Fruit fly (Drosophila melanogaster) whole organism, embryonic: ENCODE data around the gene Ask1.
A peak's percentile ranks its signal among the peaks of the same experiment; 100 is the strongest.

Experiments
- Atf-2 ChIP-seq: fragments of 200-800 bp; sonication (Bioruptor generic); optimal IDR thresholded peaks from 2 replicates; lab custom pipeline; 2016; ENCODE audit warnings: missing biosample characterization, missing genetic modification characterization
- Blimp-1 ChIP-seq: fragments of 200-800 bp; sonication (Bioruptor generic); optimal IDR thresholded peaks from 3 replicates; lab custom pipeline; 2018; ENCODE audit warnings: missing biosample characterization, missing genetic modification characterization, mild to moderate bottlenecking, moderate library complexity, missing genetic modification reagents
- CG10209 ChIP-seq: fragments of 200-800 bp; sonication (Bioruptor generic); optimal IDR thresholded peaks from 3 replicates; lab custom pipeline; 2017; ENCODE audit warnings: missing biosample characterization, mild to moderate bottlenecking, missing genetic modification characterization, missing genetic modification reagents
- CG10267 ChIP-seq: fragments of 200-800 bp; sonication (Bioruptor generic); optimal IDR thresholded peaks from 2 replicates; lab custom pipeline; 2018; ENCODE audit warnings: missing biosample characterization, mild to moderate bottlenecking, missing genetic modification characterization, moderate library complexity
- CG10979 ChIP-seq: fragments of 200-800 bp; sonication (Bioruptor generic); optimal IDR thresholded peaks from 2 replicates; lab custom pipeline; 2018; ENCODE audit warnings: missing biosample characterization, mild to moderate bottlenecking, missing genetic modification characterization, moderate library complexity
- CG11504 ChIP-seq: fragments of 200-800 bp; sonication (Bioruptor generic); optimal IDR thresholded peaks from 3 replicates; lab custom pipeline; 2019; ENCODE audit warnings: missing biosample characterization, mild to moderate bottlenecking, missing genetic modification characterization, moderate library complexity
- CG14710 ChIP-seq: fragments of 200-800 bp; sonication (Bioruptor generic); optimal IDR thresholded peaks from 3 replicates; lab custom pipeline; 2019; ENCODE audit warnings: missing biosample characterization, mild to moderate bottlenecking, missing genetic modification characterization, moderate library complexity
- CG15011 ChIP-seq: fragments of 200-800 bp; sonication (Bioruptor generic); optimal IDR thresholded peaks from 3 replicates; lab custom pipeline; 2018; ENCODE audit warnings: missing biosample characterization, mild to moderate bottlenecking, missing genetic modification characterization
- CG1529 ChIP-seq: fragments of 200-800 bp; sonication (Bioruptor generic); optimal IDR thresholded peaks from 3 replicates; lab custom pipeline; 2018; ENCODE audit warnings: missing biosample characterization, missing genetic modification characterization
- CG1603 ChIP-seq: fragments of 200-800 bp; sonication (Bioruptor generic); optimal IDR thresholded peaks from 2 replicates; lab custom pipeline; 2019; ENCODE audit warnings: missing biosample characterization, mild to moderate bottlenecking, missing genetic modification characterization, moderate library complexity
- CG17361 ChIP-seq: fragments of 200-800 bp; sonication (Bioruptor generic); IDR thresholded peaks from 3 replicates; pipeline ENCODE4 v1.3.6; 2022; ENCODE audit warnings: missing biosample characterization, missing genetic modification characterization
- CG17829 ChIP-seq: fragments of 200-800 bp; optimal IDR thresholded peaks from 2 replicates; lab custom pipeline; 2019; ENCODE audit warnings: missing biosample characterization, mild to moderate bottlenecking, missing genetic modification characterization, moderate library complexity
- CG18011 ChIP-seq: fragments of 200-800 bp; sonication (Bioruptor generic); optimal IDR thresholded peaks from 2 replicates; lab custom pipeline; 2017; ENCODE audit warnings: missing biosample characterization, missing genetic modification characterization, mild to moderate bottlenecking, moderate library complexity, missing genotype
- CG18262 ChIP-seq: fragments of 200-800 bp; optimal IDR thresholded peaks from 3 replicates; lab custom pipeline; 2019; ENCODE audit warnings: missing biosample characterization, mild to moderate bottlenecking, missing genetic modification characterization, moderate library complexity
- CG1832 ChIP-seq: fragments of 200-800 bp; sonication (Bioruptor generic); optimal IDR thresholded peaks from 2 replicates; lab custom pipeline; 2017; ENCODE audit warnings: missing biosample characterization, mild to moderate bottlenecking, missing genetic modification characterization, inconsistent platforms
- CG18619 ChIP-seq: fragments of 200-800 bp; sonication (Bioruptor generic); optimal IDR thresholded peaks from 3 replicates; lab custom pipeline; 2017; ENCODE audit warnings: missing biosample characterization, mild to moderate bottlenecking, missing genetic modification characterization
- CG2129 ChIP-seq: fragments of 200-800 bp; sonication (Bioruptor generic); IDR thresholded peaks from 2 replicates; pipeline ENCODE4 v1.3.6; 2022; ENCODE audit warnings: missing biosample characterization, missing genetic modification characterization; ENCODE audit not compliant: partially characterized antibody
- CG2712 ChIP-seq: fragments of 200-800 bp; optimal IDR thresholded peaks from 3 replicates; lab custom pipeline; 2019; ENCODE audit warnings: missing biosample characterization, mild to moderate bottlenecking, missing genetic modification characterization, moderate library complexity
- CG3847 ChIP-seq: fragments of 200-800 bp; sonication (Bioruptor generic); IDR thresholded peaks from 2 replicates; pipeline ENCODE4 v1.3.6; 2022; ENCODE audit warnings: missing biosample characterization, missing genetic modification characterization
- CG43689 ChIP-seq: fragments of 200-800 bp; sonication (Bioruptor generic); IDR thresholded peaks from 2 replicates; pipeline ENCODE4 v1.3.6; 2022; ENCODE audit warnings: missing biosample characterization, missing genetic modification characterization
- CG7839 ChIP-seq: fragments of 200-800 bp; sonication (Bioruptor generic); optimal IDR thresholded peaks from 3 replicates; lab custom pipeline; 2018; ENCODE audit warnings: missing biosample characterization, mild to moderate bottlenecking, missing genetic modification characterization, moderate library complexity
- CG8944 ChIP-seq: fragments of 200-800 bp; sonication (Bioruptor generic); optimal IDR thresholded peaks from 3 replicates; lab custom pipeline; 2016; ENCODE audit warnings: missing biosample characterization, missing genetic modification characterization
- CG9609 ChIP-seq: fragments of 200-800 bp; sonication (Bioruptor generic); optimal IDR thresholded peaks from 3 replicates; lab custom pipeline; 2016; ENCODE audit warnings: missing biosample characterization, missing genetic modification characterization
- CG9876 ChIP-seq: fragments of 200-800 bp; sonication (Bioruptor generic); optimal IDR thresholded peaks from 2 replicates; lab custom pipeline; 2016; ENCODE audit warnings: missing biosample characterization, missing genetic modification characterization
- CkIIα-i1 ChIP-seq: fragments of 200-800 bp; sonication (Bioruptor generic); IDR thresholded peaks from 2 replicates; pipeline ENCODE4 v1.3.6; 2022; ENCODE audit warnings: missing biosample characterization, missing genetic modification characterization
- Max ChIP-seq: fragments of 200-800 bp; sonication (Bioruptor generic); optimal IDR thresholded peaks from 2 replicates; lab custom pipeline; 2016; ENCODE audit warnings: missing biosample characterization, mild to moderate bottlenecking, missing genetic modification characterization
- Neu2 ChIP-seq: fragments of 200-800 bp; sonication (Bioruptor generic); optimal IDR thresholded peaks from 3 replicates; lab custom pipeline; 2016; ENCODE audit warnings: missing biosample characterization, missing genetic modification characterization, borderline replicate concordance
- Scr ChIP-seq: fragments of 200-800 bp; sonication (Bioruptor generic); IDR thresholded peaks from 2 replicates; pipeline ENCODE4 v1.3.6; 2022; ENCODE audit warnings: missing biosample characterization, missing genetic modification characterization; ENCODE audit not compliant: partially characterized antibody
- Spps ChIP-seq: fragments of 200-800 bp; sonication (Bioruptor generic); optimal IDR thresholded peaks from 2 replicates; lab custom pipeline; 2018; ENCODE audit warnings: missing biosample characterization, mild to moderate bottlenecking, missing genetic modification characterization
- Xrp1 ChIP-seq: fragments of 200-800 bp; sonication (Bioruptor generic); IDR thresholded peaks from 2 replicates; pipeline ENCODE4 v1.3.6; 2022; ENCODE audit warnings: missing biosample characterization, missing genetic modification characterization
- btn ChIP-seq: fragments of 200-800 bp; sonication (Bioruptor generic); optimal IDR thresholded peaks from 2 replicates; lab custom pipeline; 2016; ENCODE audit warnings: missing biosample characterization, missing genetic modification characterization
- chinmo ChIP-seq: fragments of 200-800 bp; sonication (Bioruptor generic); IDR thresholded peaks from 4 replicates; pipeline ENCODE4 v1.3.6; 2022; ENCODE audit warnings: missing biosample characterization, missing genetic modification characterization; ENCODE audit not compliant: partially characterized antibody
- dati ChIP-seq: fragments of 200-800 bp; sonication (Bioruptor generic); IDR thresholded peaks from 2 replicates; pipeline ENCODE4 v1.3.6; 2022; ENCODE audit warnings: missing biosample characterization, missing genetic modification characterization
- dysf ChIP-seq: fragments of 200-800 bp; sonication (Bioruptor generic); IDR thresholded peaks from 3 replicates; pipeline ENCODE4 v1.3.6; 2022; ENCODE audit warnings: missing biosample characterization, missing genetic modification characterization
- gce ChIP-seq: fragments of 200-800 bp; sonication (Bioruptor generic); IDR thresholded peaks from 3 replicates; pipeline ENCODE4 v1.3.6; 2022; ENCODE audit warnings: missing biosample characterization, missing genetic modification characterization
- gcm ChIP-seq: fragments of 200-800 bp; sonication (Bioruptor generic); optimal IDR thresholded peaks from 2 replicates; lab custom pipeline; 2019; ENCODE audit warnings: missing biosample characterization, mild to moderate bottlenecking, missing genetic modification characterization, moderate library complexity
- jumu ChIP-seq: fragments of 200-800 bp; sonication (Bioruptor generic); optimal IDR thresholded peaks from 3 replicates; lab custom pipeline; 2016; ENCODE audit warnings: missing biosample characterization, missing genetic modification characterization
- mam ChIP-seq: fragments of 200-800 bp; sonication (Bioruptor generic); optimal IDR thresholded peaks from 3 replicates; lab custom pipeline; 2016; ENCODE audit warnings: missing biosample characterization, missing genetic modification characterization
- nmo ChIP-seq: fragments of 200-800 bp; sonication (Bioruptor generic); optimal IDR thresholded peaks from 2 replicates; lab custom pipeline; 2018; ENCODE audit warnings: missing biosample characterization, mild to moderate bottlenecking, missing genetic modification characterization, moderate library complexity
- peb ChIP-seq: fragments of 200-800 bp; sonication (Bioruptor generic); IDR thresholded peaks from 2 replicates; pipeline ENCODE4 v1.3.6; 2022; ENCODE audit warnings: missing biosample characterization, missing genetic modification characterization
- pho ChIP-seq: fragments of 200-800 bp; sonication (Bioruptor generic); optimal IDR thresholded peaks from 2 replicates; lab custom pipeline; 2016; ENCODE audit warnings: missing biosample characterization, missing genetic modification characterization
- phol ChIP-seq: fragments of 200-800 bp; sonication (Bioruptor generic); optimal IDR thresholded peaks from 3 replicates; lab custom pipeline; 2018; ENCODE audit warnings: missing biosample characterization, mild to moderate bottlenecking, missing genetic modification characterization, moderate library complexity
- ranshi ChIP-seq: fragments of 200-800 bp; sonication (Bioruptor generic); IDR thresholded peaks from 2 replicates; pipeline ENCODE4 v1.3.6; 2022; ENCODE audit warnings: missing biosample characterization, missing genetic modification characterization
- sens ChIP-seq: fragments of 200-800 bp; sonication (Bioruptor generic); peaks from one replicate; lab custom pipeline; 2016; ENCODE audit warnings: missing biosample characterization, missing genetic modification characterization
- seq ChIP-seq: fragments of 200-800 bp; sonication (Bioruptor generic); IDR thresholded peaks from 2 replicates; pipeline ENCODE4 v1.3.6; 2022; ENCODE audit warnings: missing biosample characterization, missing genetic modification characterization
- sug ChIP-seq: fragments of 200-800 bp; optimal IDR thresholded peaks from 2 replicates; lab custom pipeline; 2019; ENCODE audit warnings: missing biosample characterization, mild to moderate bottlenecking, missing genetic modification characterization, moderate library complexity
- ttk ChIP-seq: fragments of 200-800 bp; sonication (Bioruptor generic); IDR thresholded peaks from 2 replicates; pipeline ENCODE4 v2.1.2; 2022; ENCODE audit warnings: missing biosample characterization, missing genetic modification characterization
- tx ChIP-seq: fragments of 200-800 bp; sonication (Bioruptor generic); optimal IDR thresholded peaks from 2 replicates; lab custom pipeline; 2016; ENCODE audit warnings: missing biosample characterization, missing genetic modification characterization

Ask1 gene

DNA sequence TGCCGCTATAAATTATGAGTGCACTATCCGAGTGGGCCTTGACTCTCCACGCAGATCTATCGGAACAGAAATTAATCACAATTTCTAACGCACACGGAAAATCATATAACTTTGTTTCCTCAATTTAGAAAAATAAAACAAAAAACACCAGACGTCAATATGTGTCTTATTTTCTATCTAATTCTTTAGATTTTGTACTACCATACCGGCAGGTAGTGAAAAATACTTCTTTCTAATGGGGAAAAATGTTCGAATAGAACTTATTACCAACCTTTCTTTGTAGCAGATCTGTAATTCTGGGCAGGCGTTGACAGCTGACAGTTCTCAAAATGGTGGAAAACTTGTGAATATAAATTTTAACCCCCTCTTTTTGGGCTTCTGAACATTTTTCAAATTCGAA lies 39.0 kb upstream of the Ask1 start, which contains the start of gene CG31459:
TSS of gene CG31459 (plus strand) at position 301 of the 400 bp plus-strand sequence.
- TF ChIP-seq CG2129 (GFP tag; lab: Robert Waterston, UW), result no peak
- no peak for TF ChIP-seq CG3847 (GFP tag; lab: Robert Waterston, UW)
- TF ChIP-seq jumu (GFP tag; lab: Kevin White, UChicago), result no peak
- TF ChIP-seq seq, result no peak
- TF ChIP-seq ttk, result no peak
- TF ChIP-seq CG9876, result no peak
- TF ChIP-seq CG1603 (tag; lab: Kevin White, UChicago), result no peak
- no peak for TF ChIP-seq CG9609
- no peak for TF ChIP-seq CG43689 (GFP tag; lab: Robert Waterston, UW)
- TF ChIP-seq chinmo, result no peak

dm6 chr3R:19843888-19844287 lies 35.6 kb upstream of the Ask1 start:
- TF ChIP-seq CG15011 (GFP tag; lab: Kevin White, UChicago) (no peak), phol (tag; lab: Kevin White, UChicago) (peak; percentile 43), Scr (GFP tag; lab: Robert Waterston, UW) (no peak), dysf (GFP tag; lab: Robert Waterston, UW) (no peak), CG10979 (tag; lab: Kevin White, UChicago) (peak; percentile 54), CG14710 (peak; percentile 35), CG11504 (tag; lab: Kevin White, UChicago) (peak; percentile 10), Spps (tag; lab: Kevin White, UChicago) (peak; percentile 35), CG2712 (tag; lab: Kevin White, UChicago) (peak; percentile 49), CkIIα-i1 (GFP tag; lab: Robert Waterston, UW) (no peak), dati (no peak), CG10209 (no peak), btn (GFP tag; lab: Kevin White, UChicago) (no peak), CG10267 (tag; lab: Kevin White, UChicago) (peak; percentile 18), Xrp1 (GFP tag; lab: Robert Waterston, UW) (peak; percentile 28; the same call in 1 of the 2 replicates), CG7839 (tag; lab: Kevin White, UChicago) (peak; percentile 5), jumu (GFP tag; lab: Kevin White, UChicago) (no peak), nmo (GFP tag; lab: Kevin White, UChicago) (peak; percentile 26), Max (GFP tag; lab: Kevin White, UChicago) (no peak), sens (GFP tag; lab: Kevin White, UChicago) (peak; percentile 0), CG8944 (no peak), mam (GFP tag; lab: Kevin White, UChicago) (no peak), Blimp-1 (GFP tag; lab: Kevin White, UChicago) (peak; percentile 35), CG17361 (GFP tag; lab: Robert Waterston, UW) (peak; percentile 54; the same call in 2 of the 3 replicates), CG1832 (GFP tag; lab: Kevin White, UChicago) (no peak), CG17829 (tag; lab: Kevin White, UChicago) (peak; percentile 33), CG18011 (no peak), CG18262 (tag; lab: Kevin White, UChicago) (peak; percentile 64)

DNA sequence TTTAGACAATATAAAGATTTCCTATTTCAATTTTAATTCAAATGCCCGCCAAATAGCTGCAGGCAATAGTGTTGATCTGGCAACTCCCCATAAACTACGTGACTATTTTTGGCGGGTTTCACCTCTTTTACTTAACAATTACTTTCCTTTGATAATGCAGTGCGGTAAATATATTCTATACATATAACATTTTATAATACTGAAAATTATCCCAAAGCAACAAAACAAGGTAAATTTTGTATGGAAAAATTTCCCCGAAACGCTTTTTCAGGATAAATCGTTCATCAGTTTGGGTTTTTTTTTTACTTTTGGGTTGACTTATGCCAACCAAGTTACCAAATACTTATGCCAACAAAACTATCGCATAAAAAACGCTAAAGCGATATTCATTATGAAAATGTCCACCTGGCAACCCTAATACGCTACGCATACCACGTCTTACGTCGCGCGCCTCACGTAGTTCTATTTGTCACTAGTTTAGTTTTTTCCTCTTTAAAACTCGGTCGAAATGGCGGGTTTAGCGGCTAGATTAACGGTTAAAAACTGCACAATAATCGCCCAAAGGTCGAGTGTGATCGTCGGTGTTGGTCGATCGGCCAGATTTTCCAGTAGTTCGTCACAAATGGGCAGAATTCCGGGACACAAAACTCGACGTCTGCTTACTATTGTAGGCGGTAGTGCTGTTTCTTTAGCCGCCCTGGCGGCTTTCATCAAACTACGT lies 32.5 kb upstream of the Ask1 start, which contains the start of gene MICU3:
TSS of gene MICU3 (plus strand) at position 442 of the 721 bp plus-strand sequence.
- TF ChIP-seq gce (GFP tag; lab: Robert Waterston, UW) (no peak), CG1529 (GFP tag; lab: Kevin White, UChicago) (no peak), CG11504 (tag; lab: Kevin White, UChicago) (no peak), ttk (peak; percentile 54), Atf-2 (GFP tag; lab: Kevin White, UChicago) (peak; percentile 42), peb (peak; percentile 41; the same call in 1 of the 2 replicates), sug (peak; percentile 1), tx (GFP tag; lab: Kevin White, UChicago) (peak; percentile 54), CG18619 (GFP tag; lab: Kevin White, UChicago) (peak; percentile 61), pho (GFP tag; lab: Kevin White, UChicago) (peak; percentile 64), Neu2 (GFP tag; lab: Kevin White, UChicago) (no peak), gcm (GFP tag; lab: Kevin White, UChicago) (no peak), ranshi (GFP tag; lab: Robert Waterston, UW) (0 out of 2 replicates have a peak, but pooled peaks have one; percentile 23)
